Worm (Caenorhabditis elegans) whole organism, L2 larva: ENCODE results near the gene str-129.

ENCODE experiments used
- Y55F3AM.14 ChIP-seq: fragments of 200-800 bp; sonication (Bioruptor generic); optimal IDR thresholded peaks from 2 replicates; lab custom pipeline; 2018; ENCODE audit warnings: mild to moderate bottlenecking, missing genetic modification characterization, missing compliant biosample characterization
- ama-1 ChIP-seq: fragments of 150-350 bp; optimal IDR thresholded peaks from 2 replicates; lab custom pipeline; 2018; ENCODE audit warnings: inconsistent platforms
- blmp-1 ChIP-seq: sonication (generic microtip); optimal IDR thresholded peaks from 2 replicates; lab custom pipeline; 2017; ENCODE audit warnings: missing genetic modification characterization, mild to moderate bottlenecking, missing compliant biosample characterization, antibody characterized with exemption, moderate library complexity; ENCODE audit not compliant: insufficient read depth
- ceh-16 ChIP-seq: fragments of 150-350 bp; optimal IDR thresholded peaks from 2 replicates; lab custom pipeline; 2014; ENCODE audit warnings: missing biosample characterization, missing genetic modification characterization
- ceh-82 ChIP-seq: fragments of 150-350 bp; optimal IDR thresholded peaks from 2 replicates; lab custom pipeline; 2014; ENCODE audit warnings: missing biosample characterization, missing genetic modification characterization
- crh-2 ChIP-seq: sonication (generic microtip); optimal IDR thresholded peaks from 2 replicates; lab custom pipeline; 2017; ENCODE audit warnings: missing biosample characterization, missing genetic modification characterization
- dmd-4 ChIP-seq: sonication (generic microtip); optimal IDR thresholded peaks from 2 replicates; lab custom pipeline; 2017; ENCODE audit warnings: missing biosample characterization, missing genetic modification characterization
- egl-27 ChIP-seq: sonication (generic microtip); optimal IDR thresholded peaks from 3 replicates; lab custom pipeline; 2017; ENCODE audit warnings: missing biosample characterization, missing genetic modification reagents, missing genetic modification characterization
- elt-1 ChIP-seq: fragments of 150-350 bp; optimal IDR thresholded peaks from 2 replicates; lab custom pipeline; 2014; ENCODE audit warnings: missing biosample characterization, missing genetic modification characterization
- elt-3 ChIP-seq: sonication (generic microtip); optimal IDR thresholded peaks from 2 replicates; lab custom pipeline; 2017; ENCODE audit warnings: missing biosample characterization, missing genetic modification characterization
- fos-1 ChIP-seq: fragments of 150-350 bp; optimal IDR thresholded peaks from 2 replicates; lab custom pipeline; 2014; ENCODE audit warnings: missing biosample characterization, missing genetic modification characterization
- gmeb-1 ChIP-seq: fragments of 150-350 bp; optimal IDR thresholded peaks from 2 replicates; lab custom pipeline; 2014; ENCODE audit warnings: missing biosample characterization, missing genetic modification characterization
- lin-11 ChIP-seq: fragments of 150-350 bp; sonication (generic microtip); optimal IDR thresholded peaks from 2 replicates; lab custom pipeline; 2014; ENCODE audit warnings: missing biosample characterization, missing genetic modification characterization, inconsistent platforms, mixed read lengths
- lin-13 ChIP-seq: fragments of 150-350 bp; optimal IDR thresholded peaks from 2 replicates; lab custom pipeline; 2014; ENCODE audit warnings: missing biosample characterization, missing genetic modification reagents, missing genetic modification characterization
- lsy-2 ChIP-seq, 2 experiments: fragments of 150-350 bp in 1 of 2; sonication (generic microtip) in 1 of 2; optimal IDR thresholded peaks; 2 replicates each; lab custom pipeline; 2014 to 2017; ENCODE audit warnings: missing biosample characterization in 2 of 2, missing genetic modification characterization in 2 of 2
- mab-5 ChIP-seq: fragments of 150-350 bp; optimal IDR thresholded peaks from 2 replicates; lab custom pipeline; 2014; ENCODE audit warnings: missing biosample characterization, missing genetic modification characterization
- mdl-1 ChIP-seq, 2 experiments: fragments of 150-350 bp in 1 of 2; sonication (generic microtip) in 1 of 2; optimal IDR thresholded peaks; 2 replicates each; lab custom pipeline; 2017; ENCODE audit warnings: missing biosample characterization in 2 of 2, missing genetic modification characterization in 2 of 2
- nhr-10 ChIP-seq: sonication (generic microtip); optimal IDR thresholded peaks from 2 replicates; lab custom pipeline; 2017; ENCODE audit warnings: missing biosample characterization, missing genetic modification characterization
- nhr-11 ChIP-seq: fragments of 150-350 bp; optimal IDR thresholded peaks from 2 replicates; lab custom pipeline; 2014; ENCODE audit warnings: missing biosample characterization, missing genetic modification characterization
- nhr-12 ChIP-seq: fragments of 150-350 bp; optimal IDR thresholded peaks from 2 replicates; lab custom pipeline; 2014; ENCODE audit warnings: missing biosample characterization, missing genetic modification characterization
- nhr-129 ChIP-seq: fragments of 150-350 bp; optimal IDR thresholded peaks from 2 replicates; lab custom pipeline; 2014; ENCODE audit warnings: missing biosample characterization, missing genetic modification characterization
- nhr-21 ChIP-seq: fragments of 150-350 bp; optimal IDR thresholded peaks from 2 replicates; lab custom pipeline; 2014; ENCODE audit warnings: missing biosample characterization, missing genetic modification characterization
- nhr-25 ChIP-seq: fragments of 150-350 bp; sonication (generic microtip); optimal IDR thresholded peaks from 3 replicates; lab custom pipeline; 2014; ENCODE audit warnings: missing biosample characterization, missing genetic modification characterization
- peb-1 ChIP-seq: fragments of 150-350 bp; optimal IDR thresholded peaks from 2 replicates; lab custom pipeline; 2014; ENCODE audit warnings: missing biosample characterization, missing genetic modification characterization
- sem-4 ChIP-seq: fragments of 150-350 bp; optimal IDR thresholded peaks from 2 replicates; lab custom pipeline; 2014; ENCODE audit warnings: missing biosample characterization, missing genetic modification reagents, missing genetic modification characterization
- skn-1 ChIP-seq: sonication (generic microtip); optimal IDR thresholded peaks from 2 replicates; lab custom pipeline; 2017; ENCODE audit warnings: missing biosample characterization, missing genetic modification characterization
- sma-3 ChIP-seq: sonication (generic microtip); optimal IDR thresholded peaks from 2 replicates; lab custom pipeline; 2016; ENCODE audit warnings: missing genetic modification reagents, missing genetic modification characterization, missing compliant biosample characterization
- sma-9 ChIP-seq, 2 experiments: fragments of 150-350 bp in 1 of 2; sonication (generic microtip) in 1 of 2; optimal IDR thresholded peaks; 2 replicates each; lab custom pipeline; 2014 to 2016; ENCODE audit warnings: missing genetic modification characterization in 2 of 2, mild to moderate bottlenecking in 1 of 2, missing biosample characterization in 1 of 2, missing compliant biosample characterization in 1 of 2, missing genetic modification reagents in 1 of 2, moderate library complexity in 1 of 2
- unc-39 ChIP-seq: fragments of 150-350 bp; optimal IDR thresholded peaks from 2 replicates; lab custom pipeline; 2014; ENCODE audit warnings: missing biosample characterization, missing genetic modification characterization
- unc-55 ChIP-seq: fragments of 150-350 bp; sonication (generic microtip); optimal IDR thresholded peaks from 3 replicates; lab custom pipeline; 2014; ENCODE audit warnings: missing biosample characterization, missing genetic modification reagents, missing genetic modification characterization
- unc-62 ChIP-seq: fragments of 150-350 bp; optimal IDR thresholded peaks from 2 replicates; lab custom pipeline; 2014; ENCODE audit warnings: missing biosample characterization, missing genetic modification reagents, missing genetic modification characterization
- ztf-1 ChIP-seq: fragments of 200-800 bp; sonication (Bioruptor generic); conservative IDR thresholded peaks from 2 replicates; pipeline ENCODE4 v1.3.6; 2022; ENCODE audit warnings: missing genetic modification characterization, missing compliant biosample characterization
- ztf-4 ChIP-seq: fragments of 150-350 bp; optimal IDR thresholded peaks from 2 replicates; lab custom pipeline; 2014; ENCODE audit warnings: missing biosample characterization, missing genetic modification characterization

The str-129 gene

ce11 chrV:8050059-8050677 is 42.1 kb downstream of the str-129 start:
- TF ChIP-seq Y55F3AM.14 (GFP tag; lab: Kevin White, UChicago) (no peak), unc-55 (GFP tag; lab: Kevin White, UChicago) (no peak), nhr-10 (tag; lab: Kevin White, UChicago) (no peak), ztf-1 (GFP tag; lab: Robert Waterston, UW) (no peak), lin-11 (tag; lab: Kevin White, UChicago) (no peak), nhr-25 (tag; lab: Kevin White, UChicago) (no peak), gmeb-1 (tag; lab: Kevin White, UChicago) (no peak), mab-5 (no peak), nhr-21 (tag; lab: Kevin White, UChicago) (no peak), ztf-4 (no peak), nhr-11 (tag; lab: Kevin White, UChicago) (no peak), peb-1 (tag; lab: Kevin White, UChicago) (no peak), elt-3 (tag; lab: Kevin White, UChicago) (no peak), fos-1 (tag; lab: Kevin White, UChicago) (no peak), unc-62 (no peak), mdl-1 (tag; optimal IDR thresholded peaks at IDR 0.05; lab: Kevin White, UChicago) (no peak)

ce11 chrV:8046706-8047105 is 45.6 kb downstream of the str-129 start, which contains the start of gene ZC513.3:
TSS of gene ZC513.3 (plus strand) at chrV:8047006.
- no peak for TF ChIP-seq sem-4 (tag; lab: Kevin White, UChicago)
- no peak for TF ChIP-seq dmd-4 (tag; lab: Kevin White, UChicago)
- no peak for TF ChIP-seq skn-1
- TF ChIP-seq nhr-25 (tag; lab: Kevin White, UChicago): no peak
- TF ChIP-seq blmp-1 (tag; lab: Kevin White, UChicago): no peak
- TF ChIP-seq lsy-2 (tag; optimal IDR thresholded peaks at IDR 0.05; lab: Kevin White, UChicago): no peak

- TF ChIP-seq crh-2 (tag; lab: Kevin White, UChicago): peak; percentile 4
- peak; percentile 81 for TF ChIP-seq ceh-16
- TF ChIP-seq sma-3 (GFP tag; lab: Kevin White, UChicago): peak; percentile 21
- peak; percentile 15 for TF ChIP-seq sma-9 (GFP tag; optimal IDR thresholded peaks at IDR 0.05; lab: Kevin White, UChicago)
- TF ChIP-seq sma-9 (tag; optimal IDR thresholded peaks at IDR 0.05; lab: Kevin White, UChicago): no peak
- TF ChIP-seq egl-27 (tag; lab: Kevin White, UChicago): peak; percentile 40
- TF ChIP-seq lin-13 (GFP tag; lab: Kevin White, UChicago): no peak
- TF ChIP-seq nhr-25 (tag; lab: Kevin White, UChicago): peak; percentile 71
- TF ChIP-seq nhr-21 (tag; lab: Kevin White, UChicago): peak; percentile 44
- no peak for TF ChIP-seq elt-3 (tag; lab: Kevin White, UChicago)
These were observed 47.3 kb downstream of the str-129 start for ce11 chrV:8044957-8045356.

- TF ChIP-seq unc-39 (tag; lab: Kevin White, UChicago): no peak
- peak; percentile 9 for TF ChIP-seq elt-1 (tag; lab: Kevin White, UChicago)
- no peak for TF ChIP-seq nhr-12 (tag; lab: Kevin White, UChicago)
- peak; percentile 11 for TF ChIP-seq nhr-21 (tag; lab: Kevin White, UChicago)
- TF ChIP-seq blmp-1 (tag; lab: Kevin White, UChicago): peak; percentile 56
- TF ChIP-seq ztf-1 (GFP tag; lab: Robert Waterston, UW): no peak
- TF ChIP-seq ceh-82 (tag; lab: Kevin White, UChicago): no peak
- TF ChIP-seq ama-1 (lab: Kevin White, UChicago): no peak
- TF ChIP-seq sma-9 (GFP tag; optimal IDR thresholded peaks at IDR 0.05; lab: Kevin White, UChicago): peak; percentile 44
- no peak for TF ChIP-seq sma-9 (tag; optimal IDR thresholded peaks at IDR 0.05; lab: Kevin White, UChicago)
- peak; percentile 38 for TF ChIP-seq nhr-129
These were observed 48.6 kb downstream of the str-129 start for ce11 chrV:8043664-8044063.
